Worm (Caenorhabditis elegans): ENCODE results near the gene C29F9.9.

- TF ChIP-seq hlh-30 (tag; optimal IDR thresholded peaks at IDR 0.05; ENCODE audit: insufficient read depth) (no peak), nhr-102 (tag; optimal IDR thresholded peaks at IDR 0.05) (no peak), unc-39 (tag; optimal IDR thresholded peaks at IDR 0.05) (no peak), mep-1 (tag; optimal IDR thresholded peaks at IDR 0.05) (no peak), nhr-76 (tag; optimal IDR thresholded peaks at IDR 0.05) (no peak), ama-1 (optimal IDR thresholded peaks at IDR 0.05) (no peak), ceh-82 (tag; optimal IDR thresholded peaks at IDR 0.05) (no peak), nhr-111 (GFP tag; optimal IDR thresholded peaks at IDR 0.05) (no peak), ztf-11 (tag; optimal IDR thresholded peaks at IDR 0.05) (no peak), dve-1 (tag; optimal IDR thresholded peaks at IDR 0.05; ENCODE audit: insufficient read depth) (no peak), dmd-6 (GFP tag; IDR thresholded peaks at IDR 0.05) (no peak)
Observed at ce11 chrIII:145078-145477, 46.4 kb upstream of the C29F9.9 start, which contains the start of the genes T17A3.12 and fbxb-83.

Measured in whole organism, L4 larva.